Fruit fly (Drosophila melanogaster) whole organism, prepupa: ENCODE measurements around the gene drn.
A peak's percentile ranks its signal among the peaks of the same experiment; 100 is the strongest.

ENCODE experiments used
- Blimp-1 ChIP-seq: fragments of 200-800 bp; sonication (Bioruptor generic); optimal IDR thresholded peaks from 3 replicates; lab custom pipeline; 2017; ENCODE audit warnings: missing biosample characterization, missing genetic modification characterization, mild to moderate bottlenecking, moderate library complexity, missing genetic modification reagents
- CG10669 ChIP-seq: fragments of 200-800 bp; sonication (Bioruptor generic); optimal IDR thresholded peaks from 3 replicates; lab custom pipeline; 2018; ENCODE audit warnings: missing biosample characterization, mild to moderate bottlenecking, missing genetic modification characterization, moderate library complexity
- CG11762 ChIP-seq: fragments of 200-800 bp; sonication (Bioruptor generic); optimal IDR thresholded peaks from 3 replicates; lab custom pipeline; 2016; ENCODE audit warnings: missing biosample characterization, missing genetic modification characterization; ENCODE audit not compliant: insufficient read depth
- CG11902 ChIP-seq: fragments of 200-800 bp; sonication (Bioruptor generic); optimal IDR thresholded peaks from 3 replicates; lab custom pipeline; 2016; ENCODE audit warnings: missing biosample characterization, missing genetic modification characterization
- CG15336 ChIP-seq: fragments of 200-800 bp; sonication (Bioruptor generic); IDR thresholded peaks from 2 replicates; pipeline ENCODE4 v1.3.6; 2022; ENCODE audit warnings: missing biosample characterization, missing genetic modification characterization
- CG1621 ChIP-seq: fragments of 200-800 bp; sonication (Bioruptor generic); optimal IDR thresholded peaks from 3 replicates; lab custom pipeline; 2018; ENCODE audit warnings: missing biosample characterization, mild to moderate bottlenecking, missing genetic modification characterization
- CG16779 ChIP-seq: fragments of 200-800 bp; sonication (Bioruptor generic); optimal IDR thresholded peaks from 3 replicates; lab custom pipeline; 2017; ENCODE audit warnings: missing biosample characterization, mild to moderate bottlenecking, missing genetic modification characterization
- CG31627 ChIP-seq: fragments of 200-800 bp; sonication (Bioruptor generic); optimal IDR thresholded peaks from 3 replicates; lab custom pipeline; 2016; ENCODE audit warnings: missing biosample characterization, missing genetic modification characterization
- CG32006 ChIP-seq: fragments of 200-800 bp; sonication (Bioruptor generic); optimal IDR thresholded peaks from 3 replicates; lab custom pipeline; 2017; ENCODE audit warnings: missing biosample characterization, mild to moderate bottlenecking, missing genetic modification characterization
- CG34406 ChIP-seq: fragments of 200-800 bp; sonication (Bioruptor generic); optimal IDR thresholded peaks from 3 replicates; lab custom pipeline; 2016; ENCODE audit warnings: missing biosample characterization, missing genetic modification characterization
- CG3919 ChIP-seq: fragments of 200-800 bp; sonication (Bioruptor generic); optimal IDR thresholded peaks from 3 replicates; lab custom pipeline; 2016; ENCODE audit warnings: missing biosample characterization, missing genetic modification characterization
- CG6163 ChIP-seq: fragments of 200-800 bp; sonication (Bioruptor generic); IDR thresholded peaks from 3 replicates; pipeline ENCODE4 v1.3.6; 2022; ENCODE audit warnings: missing biosample characterization, missing genetic modification characterization
- CG6276 ChIP-seq: fragments of 200-800 bp; sonication (Bioruptor generic); optimal IDR thresholded peaks from 2 replicates; lab custom pipeline; 2017; ENCODE audit warnings: missing biosample characterization, mild to moderate bottlenecking, missing genetic modification characterization
- CG6808 ChIP-seq: fragments of 200-800 bp; sonication (Bioruptor generic); optimal IDR thresholded peaks from 3 replicates; lab custom pipeline; 2017; ENCODE audit warnings: missing biosample characterization, missing genetic modification characterization, mild to moderate bottlenecking, moderate library complexity, missing genetic modification reagents
- CG6854 ChIP-seq: fragments of 200-800 bp; sonication (Bioruptor generic); optimal IDR thresholded peaks from 2 replicates; lab custom pipeline; 2017; ENCODE audit warnings: missing biosample characterization, mild to moderate bottlenecking, missing genetic modification characterization
- CG7368 ChIP-seq: fragments of 200-800 bp; sonication (Bioruptor generic); optimal IDR thresholded peaks from 3 replicates; lab custom pipeline; 2016; ENCODE audit warnings: missing biosample characterization, missing genetic modification characterization
- CG8119 ChIP-seq: fragments of 200-800 bp; sonication (Bioruptor generic); IDR thresholded peaks from 3 replicates; pipeline ENCODE4 v1.3.6; 2022; ENCODE audit warnings: missing biosample characterization, missing genetic modification characterization
- CG9139 ChIP-seq: fragments of 200-800 bp; sonication (Bioruptor generic); optimal IDR thresholded peaks from 3 replicates; lab custom pipeline; 2017; ENCODE audit warnings: missing biosample characterization, mild to moderate bottlenecking, missing genetic modification characterization
- Eip78C ChIP-seq: fragments of 200-800 bp; sonication (Bioruptor generic); peaks from one replicate; lab custom pipeline; 2016; ENCODE audit warnings: missing biosample characterization, missing genetic modification characterization
- Eip93F ChIP-seq: fragments of 200-800 bp; sonication (Bioruptor generic); optimal IDR thresholded peaks from 2 replicates; lab custom pipeline; 2016; ENCODE audit warnings: missing biosample characterization, mild to moderate bottlenecking, missing genetic modification characterization
- Ets96B ChIP-seq: fragments of 200-800 bp; optimal IDR thresholded peaks from 2 replicates; lab custom pipeline; 2019; ENCODE audit warnings: missing biosample characterization, mild to moderate bottlenecking, missing genetic modification characterization, moderate library complexity
- Gug ChIP-seq: fragments of 200-800 bp; sonication (Bioruptor generic); IDR thresholded peaks from 2 replicates; pipeline ENCODE4 v1.3.6; 2022; ENCODE audit warnings: missing biosample characterization, missing genetic modification characterization
- Hr38 ChIP-seq: sonication (Bioruptor generic); optimal IDR thresholded peaks from 2 replicates; lab custom pipeline; 2016; ENCODE audit warnings: missing biosample characterization, missing genetic modification characterization
- Hr39 ChIP-seq: fragments of 200-800 bp; sonication (Bioruptor generic); optimal IDR thresholded peaks from 2 replicates; lab custom pipeline; 2016; ENCODE audit warnings: missing biosample characterization, missing genetic modification characterization
- Hr4 ChIP-seq: fragments of 200-800 bp; sonication (Bioruptor generic); optimal IDR thresholded peaks from 3 replicates; lab custom pipeline; 2016; ENCODE audit warnings: missing biosample characterization, missing genetic modification characterization
- Lpt ChIP-seq: fragments of 200-800 bp; sonication (Bioruptor generic); optimal IDR thresholded peaks from 3 replicates; lab custom pipeline; 2016; ENCODE audit warnings: missing biosample characterization, missing genetic modification characterization
- Met ChIP-seq: fragments of 200-800 bp; sonication (Bioruptor generic); optimal IDR thresholded peaks from 3 replicates; lab custom pipeline; 2016; ENCODE audit warnings: missing biosample characterization, missing genetic modification characterization
- Sox102F ChIP-seq: fragments of 200-800 bp; sonication (Bioruptor generic); optimal IDR thresholded peaks from 2 replicates; lab custom pipeline; 2016; ENCODE audit warnings: missing biosample characterization, mild to moderate bottlenecking, missing genetic modification characterization
- Sox15 ChIP-seq: fragments of 200-800 bp; sonication (Bioruptor generic); optimal IDR thresholded peaks from 3 replicates; lab custom pipeline; 2016; ENCODE audit warnings: missing biosample characterization, missing genetic modification characterization
- achi ChIP-seq: fragments of 200-800 bp; sonication (Bioruptor generic); optimal IDR thresholded peaks from 3 replicates; lab custom pipeline; 2016; ENCODE audit warnings: missing biosample characterization, missing genetic modification characterization
- acj6 ChIP-seq: fragments of 200-800 bp; sonication (Bioruptor generic); optimal IDR thresholded peaks from 3 replicates; lab custom pipeline; 2016; ENCODE audit warnings: missing biosample characterization, missing genetic modification characterization
- cyc ChIP-seq: fragments of 200-800 bp; sonication (Bioruptor generic); optimal IDR thresholded peaks from 3 replicates; lab custom pipeline; 2016; ENCODE audit warnings: missing biosample characterization, missing genetic modification characterization
- dsx ChIP-seq: fragments of 200-800 bp; optimal IDR thresholded peaks from 3 replicates; lab custom pipeline; 2019; ENCODE audit warnings: missing biosample characterization, mild to moderate bottlenecking, missing genetic modification characterization, moderate library complexity; ENCODE audit not compliant: poor library complexity, severe bottlenecking
- eg ChIP-seq: fragments of 200-800 bp; sonication (Bioruptor generic); IDR thresholded peaks from 3 replicates; pipeline ENCODE4 v1.3.6; 2022; ENCODE audit warnings: missing biosample characterization, missing genetic modification characterization
- esn ChIP-seq: fragments of 200-800 bp; sonication (Bioruptor generic); optimal IDR thresholded peaks from 2 replicates; lab custom pipeline; 2016; ENCODE audit warnings: missing biosample characterization, mild to moderate bottlenecking, missing genetic modification characterization, moderate library complexity
- fkh ChIP-seq: fragments of 200-800 bp; sonication (Bioruptor generic); optimal IDR thresholded peaks from 3 replicates; lab custom pipeline; 2017; ENCODE audit warnings: missing biosample characterization, mild to moderate bottlenecking, missing genetic modification characterization, moderate library complexity
- lz ChIP-seq: fragments of 200-800 bp; sonication (Bioruptor generic); optimal IDR thresholded peaks from 3 replicates; lab custom pipeline; 2016; ENCODE audit warnings: missing biosample characterization, missing genetic modification characterization
- pdm3 ChIP-seq: fragments of 200-800 bp; sonication (Bioruptor generic); optimal IDR thresholded peaks from 3 replicates; lab custom pipeline; 2016; ENCODE audit warnings: missing biosample characterization, missing genetic modification characterization
- salr ChIP-seq, 2 experiments: fragments of 200-800 bp; sonication (Bioruptor generic); optimal IDR thresholded peaks; 3 replicates each; lab custom pipeline; 2016 to 2018; ENCODE audit warnings: missing biosample characterization in 2 of 2, missing genetic modification characterization in 2 of 2, mild to moderate bottlenecking in 1 of 2
- spab ChIP-seq: fragments of 200-800 bp; sonication (Bioruptor generic); optimal IDR thresholded peaks from 2 replicates; lab custom pipeline; 2017; ENCODE audit warnings: missing biosample characterization, mild to moderate bottlenecking, missing genetic modification characterization, missing genetic modification reagents
- ss ChIP-seq, 2 experiments: fragments of 200-800 bp; sonication (Bioruptor generic); optimal IDR thresholded peaks; 2 replicates in 1 of 2; 3 replicates in 1 of 2; lab custom pipeline; 2017 to 2018; ENCODE audit warnings: mild to moderate bottlenecking in 2 of 2, missing biosample characterization in 2 of 2, missing genetic modification characterization in 2 of 2, moderate library complexity in 1 of 2
- topi ChIP-seq: fragments of 200-800 bp; sonication (Bioruptor generic); optimal IDR thresholded peaks from 3 replicates; lab custom pipeline; 2016; ENCODE audit warnings: missing biosample characterization, missing genetic modification characterization

The drn gene

dm6 chr3R:9378644-9379411 lies 38.8 kb downstream of the drn start (continued):
- TF ChIP-seq CG7368 (GFP tag; lab: Kevin White, UChicago) (peak; percentile 79), lz (GFP tag; lab: Kevin White, UChicago) (peak; percentile 92), Hr39 (GFP tag; lab: Kevin White, UChicago) (peak; percentile 76), Hr38 (GFP tag; lab: Kevin White, UChicago) (no peak), CG11902 (peak; percentile 66), Met (GFP tag; lab: Kevin White, UChicago) (peak; percentile 91), fkh (GFP tag; lab: Kevin White, UChicago) (peak; percentile 66), CG6276 (GFP tag; lab: Kevin White, UChicago) (peak; percentile 23), Eip93F (GFP tag; lab: Kevin White, UChicago) (peak; percentile 78), CG31627 (GFP tag; lab: Kevin White, UChicago) (peak; percentile 76)

- no peak for TF ChIP-seq Met (GFP tag; lab: Kevin White, UChicago)
- peak; percentile 39 for TF ChIP-seq spab
- no peak for TF ChIP-seq Sox102F (GFP tag; lab: Kevin White, UChicago)
- TF ChIP-seq topi (GFP tag; lab: Kevin White, UChicago), result no peak
- no peak for TF ChIP-seq Sox15 (GFP tag; lab: Kevin White, UChicago)
- peak; percentile 52; the same call in 2 of the 3 replicates for TF ChIP-seq CG8119 (GFP tag; lab: Robert Waterston, UW)
- TF ChIP-seq Hr38 (GFP tag; lab: Kevin White, UChicago), result no peak
- peak; percentile 78 to 80 for TF ChIP-seq ss (GFP tag; optimal IDR thresholded peaks at IDR 0.05; lab: Kevin White, UChicago)
- peak; percentile 75 for TF ChIP-seq Eip78C
- TF ChIP-seq CG6808 (GFP tag; lab: Kevin White, UChicago), result peak; percentile 71
- TF ChIP-seq dsx (GFP tag; lab: Kevin White, UChicago), result peak; percentile 37
- TF ChIP-seq CG3919 (GFP tag; lab: Kevin White, UChicago), result peak; percentile 11
- TF ChIP-seq esn (GFP tag; lab: Kevin White, UChicago), result no peak
- TF ChIP-seq fkh (GFP tag; lab: Kevin White, UChicago), result no peak
- peak; percentile 38 for TF ChIP-seq CG6276 (GFP tag; lab: Kevin White, UChicago)
- 0 out of 2 replicates have a peak, but pooled peaks have one; percentile 13 for TF ChIP-seq CG15336 (GFP tag; lab: Robert Waterston, UW)
- peak; percentile 51; the same call in 2 of the 3 replicates for TF ChIP-seq CG6163 (GFP tag; lab: Robert Waterston, UW)
- TF ChIP-seq CG1621, result peak; percentile 20
- no peak for TF ChIP-seq CG34406 (GFP tag; lab: Kevin White, UChicago)
- TF ChIP-seq CG9139 (GFP tag; lab: Kevin White, UChicago), result peak; percentile 75
- TF ChIP-seq salr (GFP tag; optimal IDR thresholded peaks at IDR 0.05; lab: Kevin White, UChicago), result no peak
- TF ChIP-seq CG10669 (GFP tag; lab: Kevin White, UChicago), result peak; percentile 12
- TF ChIP-seq pdm3 (GFP tag; lab: Kevin White, UChicago), result no peak
- peak; percentile 29 for TF ChIP-seq CG6854 (GFP tag; lab: Kevin White, UChicago)
- peak; percentile 2 for TF ChIP-seq CG16779 (tag; lab: Kevin White, UChicago)
- TF ChIP-seq lz (GFP tag; lab: Kevin White, UChicago), result no peak
- no peak for TF ChIP-seq Blimp-1 (GFP tag; lab: Kevin White, UChicago)
Observed at dm6 chr3R:9380970-9381369, 41.0 kb downstream of the drn start.

- 0 out of 2 replicates have a peak, but pooled peaks have one; percentile 30 for TF ChIP-seq Gug
- TF ChIP-seq CG11762 (GFP tag; lab: Kevin White, UChicago), result no peak
- no peak for TF ChIP-seq Met (GFP tag; lab: Kevin White, UChicago)
- no peak for TF ChIP-seq topi (GFP tag; lab: Kevin White, UChicago)
- no peak for TF ChIP-seq cyc (GFP tag; lab: Kevin White, UChicago)
- no peak for TF ChIP-seq ss (GFP tag; optimal IDR thresholded peaks at IDR 0.05; lab: Kevin White, UChicago)
- peak; percentile 51 for TF ChIP-seq Hr4 (GFP tag; lab: Kevin White, UChicago)
- peak; percentile 53; the same call in 2 of the 3 replicates for TF ChIP-seq CG6163 (GFP tag; lab: Robert Waterston, UW)
- TF ChIP-seq Eip78C, result peak; percentile 74
- TF ChIP-seq Hr38 (GFP tag; lab: Kevin White, UChicago), result no peak
- no peak for TF ChIP-seq Ets96B (tag; lab: Kevin White, UChicago)
- TF ChIP-seq Lpt (GFP tag; lab: Kevin White, UChicago), result no peak
- peak; percentile 58; the same call in 1 of the 3 replicates for TF ChIP-seq eg (GFP tag; lab: Robert Waterston, UW)
- peak; percentile 59 for TF ChIP-seq CG8119 (GFP tag; lab: Robert Waterston, UW)
- TF ChIP-seq CG32006 (GFP tag; lab: Kevin White, UChicago), result peak; percentile 50
- peak; percentile 12 for TF ChIP-seq achi (GFP tag; lab: Kevin White, UChicago)
- no peak for TF ChIP-seq esn (GFP tag; lab: Kevin White, UChicago)
- TF ChIP-seq CG10669 (GFP tag; lab: Kevin White, UChicago), result no peak
- peak; percentile 55 for TF ChIP-seq CG15336 (GFP tag; lab: Robert Waterston, UW)
- peak; percentile 9 for TF ChIP-seq acj6
Observed at dm6 chr3R:9385987-9386386, 46.0 kb downstream of the drn start.
